Worm (Caenorhabditis elegans) whole organism, L4 larva: ENCODE data around the gene ins-9.

Source experiments
- F26F4.8 ChIP-seq: fragments of 200-800 bp; sonication (Bioruptor generic); conservative IDR thresholded peaks from 2 replicates; pipeline ENCODE4 v1.3.6; 2022; ENCODE audit warnings: missing genetic modification characterization, missing compliant biosample characterization
- F37D6.2 ChIP-seq: sonication (generic microtip); optimal IDR thresholded peaks from 2 replicates; lab custom pipeline; 2016; ENCODE audit warnings: mild to moderate bottlenecking, missing genetic modification characterization, missing compliant biosample characterization
- F44E2.7 ChIP-seq: fragments of 200-800 bp; sonication (Bioruptor generic); IDR thresholded peaks from 2 replicates; pipeline ENCODE4 v2.1.2; 2022; ENCODE audit warnings: missing genetic modification characterization, missing compliant biosample characterization
- F49E8.2 ChIP-seq: sonication (generic microtip); optimal IDR thresholded peaks from 2 replicates; lab custom pipeline; 2016; ENCODE audit warnings: missing compliant biosample characterization, mild to moderate bottlenecking, missing genetic modification characterization, borderline replicate concordance
- Y48G9A.11 ChIP-seq: fragments of 200-800 bp; sonication (Bioruptor generic); IDR thresholded peaks from 2 replicates; pipeline ENCODE4 v1.3.6; 2022; ENCODE audit warnings: missing genetic modification reagents, missing genetic modification characterization, missing compliant biosample characterization
- aha-1 ChIP-seq: fragments of 150-350 bp; peaks from one replicate; lab custom pipeline; 2014; ENCODE audit warnings: missing biosample characterization, missing genetic modification characterization
- aly-2 ChIP-seq: sonication (generic microtip); optimal IDR thresholded peaks from 2 replicates; lab custom pipeline; 2018; ENCODE audit warnings: missing biosample characterization, missing genetic modification characterization
- attf-4 ChIP-seq: sonication (generic microtip); optimal IDR thresholded peaks from 3 replicates; lab custom pipeline; 2017; ENCODE audit warnings: missing biosample characterization, missing genetic modification characterization
- daf-12 ChIP-seq: fragments of 150-350 bp; optimal IDR thresholded peaks from 2 replicates; lab custom pipeline; 2014; ENCODE audit warnings: missing biosample characterization, missing genetic modification reagents, missing genetic modification characterization
- daf-16 ChIP-seq, 3 experiments: sonication (generic microtip); optimal IDR thresholded peaks; 2 replicates each; lab custom pipeline; 2016 to 2017; ENCODE audit warnings: missing genetic modification characterization in 3 of 3, missing genetic modification reagents in 3 of 3, mild to moderate bottlenecking in 2 of 3, missing compliant biosample characterization in 2 of 3, missing biosample characterization in 1 of 3, moderate library complexity in 1 of 3
- dmd-6 ChIP-seq: fragments of 200-800 bp; sonication (Bioruptor generic); IDR thresholded peaks from 2 replicates; pipeline ENCODE4 v1.3.6; 2022; ENCODE audit warnings: missing genetic modification reagents, missing genetic modification characterization, missing compliant biosample characterization
- fos-1 ChIP-seq: fragments of 150-350 bp; optimal IDR thresholded peaks from 2 replicates; lab custom pipeline; 2014; ENCODE audit warnings: missing biosample characterization, missing genetic modification characterization
- hlh-11 ChIP-seq: fragments of 200-800 bp; sonication (Bioruptor generic); optimal IDR thresholded peaks from 2 replicates; lab custom pipeline; 2018; ENCODE audit warnings: mild to moderate bottlenecking, missing genetic modification characterization, missing compliant biosample characterization
- hlh-30 ChIP-seq: sonication (generic microtip); optimal IDR thresholded peaks from 2 replicates; lab custom pipeline; 2017; ENCODE audit warnings: antibody characterized with exemption, mild to moderate bottlenecking, missing genetic modification characterization, missing compliant biosample characterization; ENCODE audit not compliant: insufficient read depth
- hmg-1.1 ChIP-seq: fragments of 200-800 bp; sonication (Bioruptor generic); IDR thresholded peaks from 2 replicates; pipeline ENCODE4 v1.3.6; 2022; ENCODE audit warnings: missing genetic modification reagents, missing genetic modification characterization, missing compliant biosample characterization
- jun-1 ChIP-seq: fragments of 150-350 bp; optimal IDR thresholded peaks from 2 replicates; lab custom pipeline; 2014; ENCODE audit warnings: missing biosample characterization, missing genetic modification reagents, missing genetic modification characterization
- lin-15B ChIP-seq: fragments of 150-350 bp; sonication (generic microtip); optimal IDR thresholded peaks from 3 replicates; lab custom pipeline; 2014; ENCODE audit warnings: missing biosample characterization, missing genetic modification characterization
- lin-29 ChIP-seq: fragments of 200-800 bp; sonication (Bioruptor generic); IDR thresholded peaks from 2 replicates; pipeline ENCODE4 v1.3.6; 2022; ENCODE audit warnings: missing genetic modification reagents, missing genetic modification characterization, missing compliant biosample characterization
- madf-5 ChIP-seq, 2 experiments: fragments of 200-800 bp; sonication (Bioruptor generic); IDR thresholded peaks; 2 replicates each; pipeline ENCODE4 v1.3.6; 2022; ENCODE audit warnings: missing compliant biosample characterization in 2 of 2, missing genetic modification characterization in 2 of 2
- mdl-1 ChIP-seq, 2 experiments: fragments of 150-350 bp in 1 of 2; sonication (generic microtip) in 1 of 2; optimal IDR thresholded peaks; 2 replicates each; lab custom pipeline; 2014 to 2017; ENCODE audit warnings: missing biosample characterization in 2 of 2, missing genetic modification characterization in 2 of 2
- mep-1 ChIP-seq: fragments of 150-350 bp; sonication (generic microtip); optimal IDR thresholded peaks from 3 replicates; lab custom pipeline; 2014; ENCODE audit warnings: missing biosample characterization, missing genetic modification characterization
- mxl-2 ChIP-seq: fragments of 200-800 bp; sonication (Bioruptor generic); conservative IDR thresholded peaks from 2 replicates; pipeline ENCODE4 v1.3.6; 2022; ENCODE audit warnings: missing genetic modification reagents, missing genetic modification characterization, missing compliant biosample characterization
- nhr-25 ChIP-seq: sonication (generic microtip); optimal IDR thresholded peaks from 2 replicates; lab custom pipeline; 2017; ENCODE audit warnings: missing genetic modification characterization, mild to moderate bottlenecking, missing compliant biosample characterization, antibody characterized with exemption, moderate library complexity, borderline replicate concordance; ENCODE audit not compliant: insufficient read depth
- nhr-6 ChIP-seq: fragments of 150-350 bp; optimal IDR thresholded peaks from 2 replicates; lab custom pipeline; 2014; ENCODE audit warnings: missing biosample characterization, missing genetic modification characterization
- nhr-76 ChIP-seq: fragments of 150-350 bp; optimal IDR thresholded peaks from 2 replicates; lab custom pipeline; 2014; ENCODE audit warnings: missing biosample characterization, missing genetic modification characterization
- pha-4 ChIP-seq, 2 experiments: fragments of 150-350 bp in 1 of 2; fragments of 200-800 bp in 1 of 2; sonication (Bioruptor generic) in 1 of 2; IDR thresholded peaks in 1 of 2; optimal IDR thresholded peaks in 1 of 2; 2 replicates each; pipeline versions ENCODE4 v1.3.6 to Lab custom; 2014 to 2022; ENCODE audit warnings: missing genetic modification characterization in 2 of 2, missing genetic modification reagents in 2 of 2, missing biosample characterization in 1 of 2, missing compliant biosample characterization in 1 of 2
- sdz-12 ChIP-seq: fragments of 200-800 bp; sonication (Bioruptor generic); optimal IDR thresholded peaks from 2 replicates; lab custom pipeline; 2018; ENCODE audit warnings: mild to moderate bottlenecking, missing genetic modification characterization, missing compliant biosample characterization
- snpc-1.2 ChIP-seq: fragments of 200-800 bp; sonication (Bioruptor generic); IDR thresholded peaks from 2 replicates; pipeline ENCODE4 v1.3.6; 2022; ENCODE audit warnings: missing genetic modification reagents, missing genetic modification characterization, missing compliant biosample characterization
- unc-62 ChIP-seq, 3 experiments: fragments of 150-350 bp in 1 of 3; sonication (generic microtip); optimal IDR thresholded peaks in 2 of 3; peaks in 1 of 3; 1 replicate in 1 of 3; 2 replicates in 2 of 3; lab custom pipeline; 2014 to 2017; ENCODE audit warnings: missing biosample characterization in 3 of 3, missing genetic modification characterization in 3 of 3, missing genetic modification reagents in 3 of 3, missing genotype in 1 of 3
- zfp-2 ChIP-seq: sonication (generic microtip); optimal IDR thresholded peaks from 2 replicates; lab custom pipeline; 2016; ENCODE audit warnings: mild to moderate bottlenecking, missing genetic modification characterization, missing compliant biosample characterization

ins-9 gene

DNA sequence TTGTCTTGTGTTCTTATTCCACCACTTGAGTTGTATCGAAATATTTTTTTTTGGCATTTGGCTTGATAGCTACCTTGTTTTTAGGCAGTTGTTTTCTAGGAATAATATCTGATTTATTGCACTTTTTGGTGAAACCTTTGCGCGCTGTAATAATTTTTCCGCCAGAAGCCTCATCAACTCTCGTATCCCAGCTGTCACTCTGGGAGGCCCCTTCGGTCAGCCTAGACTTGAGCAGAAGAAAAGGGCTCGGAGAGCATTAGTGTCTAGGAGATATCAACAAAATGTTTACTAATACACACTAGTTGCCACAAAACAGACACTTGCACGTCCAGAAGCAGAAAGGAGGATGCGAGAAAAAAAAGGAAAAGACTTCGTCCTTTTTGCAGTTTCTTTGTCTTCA lies 22.4 kb upstream of the ins-9 start:
- TF ChIP-seq unc-62 (GFP tag; optimal IDR thresholded peaks at IDR 0.05 in 1 of 2; lab: Kevin White, UChicago) = peak in 1 of 2 experiments; percentile 54
- no peak for TF ChIP-seq unc-62 (tag; optimal IDR thresholded peaks at IDR 0.05; lab: Kevin White, UChicago)
- TF ChIP-seq aly-2 = no peak
- TF ChIP-seq lin-29 (GFP tag; lab: Robert Waterston, UW) = no peak
- peak in 1 of 2 experiments; percentile 29 for TF ChIP-seq daf-16 (GFP tag; optimal IDR thresholded peaks at IDR 0.05; lab: Kevin White, UChicago)
- TF ChIP-seq daf-16 (tag; optimal IDR thresholded peaks at IDR 0.05; lab: Kevin White, UChicago) = no peak
- TF ChIP-seq mdl-1 (tag; optimal IDR thresholded peaks at IDR 0.05; lab: Kevin White, UChicago) = no peak
- TF ChIP-seq nhr-76 (tag; lab: Kevin White, UChicago) = no peak

DNA sequence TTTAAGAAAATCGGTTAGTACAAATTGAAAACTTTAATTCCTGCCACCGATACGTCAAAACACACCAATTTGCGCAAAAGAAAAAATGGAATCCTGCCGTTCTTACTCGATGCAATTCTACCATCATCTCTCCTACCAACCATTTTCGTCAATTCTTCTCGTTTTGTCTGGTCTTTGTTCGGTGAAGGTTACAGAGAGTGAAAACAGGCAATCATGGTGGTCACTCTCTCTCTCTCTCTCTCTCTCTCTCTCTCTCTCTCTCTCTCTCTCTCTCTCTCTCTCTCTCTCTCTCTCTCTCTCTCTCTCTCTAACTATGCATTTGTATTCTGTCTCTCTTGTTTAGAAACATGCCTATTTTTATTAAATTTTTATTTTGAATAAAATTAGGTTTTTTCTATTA lies 15.7 kb upstream of the ins-9 start:
- TF ChIP-seq jun-1 (tag; lab: Kevin White, UChicago) (no peak), nhr-25 (tag; lab: Kevin White, UChicago) (peak; percentile 58)

DNA sequence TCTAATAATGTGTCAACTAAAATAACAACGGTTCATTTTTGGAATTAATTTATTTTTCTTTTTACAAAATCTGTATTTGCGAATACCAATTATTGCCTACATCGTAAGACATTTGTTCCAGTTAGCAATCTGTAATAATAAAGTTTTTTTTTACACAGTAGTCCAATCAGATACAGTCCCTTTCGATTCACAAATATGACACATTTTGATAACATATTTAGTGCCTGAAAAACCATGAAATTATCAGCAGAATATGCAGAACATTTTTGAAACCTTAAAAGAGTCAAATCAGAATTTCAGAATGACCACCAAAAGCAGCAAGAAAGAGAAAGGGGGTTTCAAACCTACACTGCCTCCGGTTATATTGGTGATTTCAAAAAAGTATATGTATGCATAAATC lies 12.9 kb upstream of the ins-9 start, which contains the start of gene C06E2.2:
Gene C06E2.2 (plus strand): TSS at position 301 of the 400 bp plus-strand sequence.
- no peak for TF ChIP-seq mxl-2 (GFP tag; lab: Robert Waterston, UW)
- TF ChIP-seq sdz-12 (GFP tag; lab: Kevin White, UChicago) = no peak
- TF ChIP-seq fos-1 = no peak
- TF ChIP-seq zfp-2 (tag; lab: Kevin White, UChicago) = no peak
- TF ChIP-seq unc-62 (GFP tag; optimal IDR thresholded peaks at IDR 0.05 in 1 of 2; lab: Kevin White, UChicago) = peak in 1 of 2 experiments; percentile 88
- no peak for TF ChIP-seq unc-62 (tag; optimal IDR thresholded peaks at IDR 0.05; lab: Kevin White, UChicago)
- no peak for TF ChIP-seq F37D6.2 (tag; lab: Kevin White, UChicago)
- no peak for TF ChIP-seq F49E8.2 (tag; lab: Kevin White, UChicago)

DNA sequence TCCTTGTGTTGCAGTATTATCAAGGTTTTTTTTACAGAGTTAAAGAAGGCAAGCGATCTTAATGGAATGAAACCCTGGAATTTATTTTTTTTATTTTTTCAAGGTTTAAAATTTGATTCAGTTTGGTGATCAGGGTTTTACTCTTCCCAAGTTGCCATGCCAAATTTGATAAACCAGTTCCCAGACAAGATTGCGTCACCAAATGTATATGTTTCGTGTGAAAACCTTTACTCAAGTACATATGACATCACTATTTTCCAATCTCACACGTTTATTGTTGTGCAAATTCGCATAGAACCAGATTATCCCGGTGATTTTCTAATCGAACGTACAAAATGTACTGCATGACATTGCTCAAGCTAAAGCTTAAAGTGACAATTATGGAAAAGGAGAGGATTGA lies 12.2 kb upstream of the ins-9 start:
- TF ChIP-seq lin-15B (tag; lab: Kevin White, UChicago) = no peak
- TF ChIP-seq hlh-11 (tag; lab: Kevin White, UChicago) = no peak
- TF ChIP-seq attf-4 (tag; lab: Kevin White, UChicago) = no peak
- no peak for TF ChIP-seq Y48G9A.11 (GFP tag; lab: Robert Waterston, UW)
- TF ChIP-seq mxl-2 (GFP tag; lab: Robert Waterston, UW) = no peak
- TF ChIP-seq nhr-6 = no peak

DNA sequence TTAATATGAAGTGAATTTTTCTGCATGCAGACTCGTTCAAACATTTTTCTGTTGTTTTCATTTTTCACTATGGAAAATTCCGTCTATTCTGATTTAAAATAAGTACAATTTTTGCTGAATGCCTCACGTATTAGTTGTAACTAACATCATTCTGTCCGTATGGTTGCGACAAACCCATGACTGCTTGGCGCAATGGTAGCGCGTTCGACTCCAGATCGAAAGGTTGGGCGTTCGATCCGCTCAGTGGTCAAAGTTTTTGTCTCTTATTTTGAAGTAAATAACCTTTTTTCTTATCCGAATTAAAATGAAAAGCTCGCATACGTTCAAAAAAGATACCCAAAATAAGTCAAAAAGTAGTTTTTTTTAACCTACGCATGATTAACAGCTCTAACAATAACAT lies 10.7 kb upstream of the ins-9 start:
- TF ChIP-seq pha-4 (GFP tag; IDR thresholded peaks at IDR 0.05; lab: Robert Waterston, UW) (peak; percentile 37; the same call in 1 of the 2 replicates), pha-4 (tag; optimal IDR thresholded peaks at IDR 0.05; lab: Kevin White, UChicago) (no peak), nhr-6 (peak; percentile 19), F26F4.8 (GFP tag; lab: Robert Waterston, UW) (peak; percentile 60; the same call in 1 of the 2 replicates), madf-5 (GFP tag; IDR thresholded peaks at IDR 0.05; lab: Robert Waterston, UW) (peak in 1 of 2 experiments; percentile 51; a peak in 1 of 4 replicates), daf-16 (GFP tag; optimal IDR thresholded peaks at IDR 0.05; lab: Kevin White, UChicago) (peak in 1 of 2 experiments; percentile 26), daf-16 (tag; optimal IDR thresholded peaks at IDR 0.05; lab: Kevin White, UChicago) (no peak), hmg-1.1 (GFP tag; lab: Robert Waterston, UW) (0 out of 2 replicates have a peak, but pooled peaks have one; percentile 39), daf-12 (tag; lab: Kevin White, UChicago) (no peak), aha-1 (tag; lab: Kevin White, UChicago) (peak; percentile 40), F44E2.7 (GFP tag; lab: Robert Waterston, UW) (no peak), hlh-30 (tag; lab: Kevin White, UChicago) (peak; percentile 45), mep-1 (peak; percentile 3), dmd-6 (no peak), snpc-1.2 (GFP tag; lab: Robert Waterston, UW) (peak; percentile 67; the same call in 1 of the 2 replicates)
